Worm (Caenorhabditis elegans): ENCODE results near the gene grl-30.

- TF ChIP-seq T22C8.4 (GFP tag; IDR thresholded peaks at IDR 0.05) (no peak), ztf-23 (GFP tag; IDR thresholded peaks at IDR 0.05) (no peak)
Measured at ce11 chrV:3524970-3525369, 31.1 kb upstream of the grl-30 start, which contains the start of gene T24A6.7.

All from whole organism, midembryonic.